Fruit fly (Drosophila melanogaster): Measurements from ENCODE around the gene CG7560.

dm6 chr3L:11410505-11410904 is 14.5 kb upstream of the CG7560 start:
- TF ChIP-seq usp (GFP tag; optimal IDR thresholded peaks at IDR 0.05): no peak
- TF ChIP-seq pan (optimal IDR thresholded peaks at IDR 0.05): no peak
- TF ChIP-seq EcR (GFP tag; optimal IDR thresholded peaks at IDR 0.05): no peak
- no peak for TF ChIP-seq psq (optimal IDR thresholded peaks at IDR 0.05)
